Fruit fly (Drosophila melanogaster) whole organism, prepupa: ENCODE measurements around the gene cerv.

Experiments used
- Blimp-1 ChIP-seq: fragments of 200-800 bp; sonication (Bioruptor generic); optimal IDR thresholded peaks from 3 replicates; lab custom pipeline; 2017; ENCODE audit warnings: missing biosample characterization, missing genetic modification characterization, mild to moderate bottlenecking, moderate library complexity, missing genetic modification reagents
- CG10631 ChIP-seq: fragments of 200-800 bp; sonication (Bioruptor generic); optimal IDR thresholded peaks from 2 replicates; lab custom pipeline; 2016; ENCODE audit warnings: missing biosample characterization, missing genetic modification characterization
- CG10669 ChIP-seq: fragments of 200-800 bp; sonication (Bioruptor generic); optimal IDR thresholded peaks from 3 replicates; lab custom pipeline; 2018; ENCODE audit warnings: missing biosample characterization, mild to moderate bottlenecking, missing genetic modification characterization, moderate library complexity
- CG11294 ChIP-seq: fragments of 200-800 bp; sonication (Bioruptor generic); IDR thresholded peaks from 2 replicates; pipeline ENCODE4 v1.3.6; 2022; ENCODE audit warnings: missing biosample characterization, missing genetic modification characterization
- CG11762 ChIP-seq: fragments of 200-800 bp; sonication (Bioruptor generic); optimal IDR thresholded peaks from 3 replicates; lab custom pipeline; 2016; ENCODE audit warnings: missing biosample characterization, missing genetic modification characterization; ENCODE audit not compliant: insufficient read depth
- CG11902 ChIP-seq: fragments of 200-800 bp; sonication (Bioruptor generic); optimal IDR thresholded peaks from 3 replicates; lab custom pipeline; 2016; ENCODE audit warnings: missing biosample characterization, missing genetic modification characterization
- CG15336 ChIP-seq: fragments of 200-800 bp; sonication (Bioruptor generic); IDR thresholded peaks from 2 replicates; pipeline ENCODE4 v1.3.6; 2022; ENCODE audit warnings: missing biosample characterization, missing genetic modification characterization
- CG1621 ChIP-seq: fragments of 200-800 bp; sonication (Bioruptor generic); optimal IDR thresholded peaks from 3 replicates; lab custom pipeline; 2018; ENCODE audit warnings: missing biosample characterization, mild to moderate bottlenecking, missing genetic modification characterization
- CG16779 ChIP-seq: fragments of 200-800 bp; sonication (Bioruptor generic); optimal IDR thresholded peaks from 3 replicates; lab custom pipeline; 2017; ENCODE audit warnings: missing biosample characterization, mild to moderate bottlenecking, missing genetic modification characterization
- CG3032 ChIP-seq: fragments of 200-800 bp; optimal IDR thresholded peaks from 2 replicates; lab custom pipeline; 2019; ENCODE audit warnings: missing biosample characterization, mild to moderate bottlenecking, missing genetic modification characterization, moderate library complexity
- CG31627 ChIP-seq: fragments of 200-800 bp; sonication (Bioruptor generic); optimal IDR thresholded peaks from 3 replicates; lab custom pipeline; 2016; ENCODE audit warnings: missing biosample characterization, missing genetic modification characterization
- CG32006 ChIP-seq: fragments of 200-800 bp; sonication (Bioruptor generic); optimal IDR thresholded peaks from 3 replicates; lab custom pipeline; 2017; ENCODE audit warnings: missing biosample characterization, mild to moderate bottlenecking, missing genetic modification characterization
- CG34406 ChIP-seq: fragments of 200-800 bp; sonication (Bioruptor generic); optimal IDR thresholded peaks from 3 replicates; lab custom pipeline; 2016; ENCODE audit warnings: missing biosample characterization, missing genetic modification characterization
- CG3919 ChIP-seq: fragments of 200-800 bp; sonication (Bioruptor generic); optimal IDR thresholded peaks from 3 replicates; lab custom pipeline; 2016; ENCODE audit warnings: missing biosample characterization, missing genetic modification characterization
- CG6163 ChIP-seq: fragments of 200-800 bp; sonication (Bioruptor generic); IDR thresholded peaks from 3 replicates; pipeline ENCODE4 v1.3.6; 2022; ENCODE audit warnings: missing biosample characterization, missing genetic modification characterization
- CG6276 ChIP-seq: fragments of 200-800 bp; sonication (Bioruptor generic); optimal IDR thresholded peaks from 2 replicates; lab custom pipeline; 2017; ENCODE audit warnings: missing biosample characterization, mild to moderate bottlenecking, missing genetic modification characterization
- CG6792 ChIP-seq: fragments of 200-800 bp; sonication (Bioruptor generic); optimal IDR thresholded peaks from 3 replicates; lab custom pipeline; 2016; ENCODE audit warnings: missing biosample characterization, missing genetic modification characterization
- CG6808 ChIP-seq: fragments of 200-800 bp; sonication (Bioruptor generic); optimal IDR thresholded peaks from 3 replicates; lab custom pipeline; 2017; ENCODE audit warnings: missing biosample characterization, missing genetic modification characterization, mild to moderate bottlenecking, moderate library complexity, missing genetic modification reagents
- CG6854 ChIP-seq: fragments of 200-800 bp; sonication (Bioruptor generic); optimal IDR thresholded peaks from 2 replicates; lab custom pipeline; 2017; ENCODE audit warnings: missing biosample characterization, mild to moderate bottlenecking, missing genetic modification characterization
- CG8319 ChIP-seq: fragments of 200-800 bp; sonication (Bioruptor generic); optimal IDR thresholded peaks from 3 replicates; lab custom pipeline; 2016; ENCODE audit warnings: missing biosample characterization, missing genetic modification characterization
- CG8632 ChIP-seq: fragments of 200-800 bp; sonication (Bioruptor generic); optimal IDR thresholded peaks from 3 replicates; lab custom pipeline; 2016; ENCODE audit warnings: missing biosample characterization, missing genetic modification characterization
- CG9139 ChIP-seq: fragments of 200-800 bp; sonication (Bioruptor generic); optimal IDR thresholded peaks from 3 replicates; lab custom pipeline; 2017; ENCODE audit warnings: missing biosample characterization, mild to moderate bottlenecking, missing genetic modification characterization
- Eip78C ChIP-seq: fragments of 200-800 bp; sonication (Bioruptor generic); peaks from one replicate; lab custom pipeline; 2016; ENCODE audit warnings: missing biosample characterization, missing genetic modification characterization
- Eip93F ChIP-seq: fragments of 200-800 bp; sonication (Bioruptor generic); optimal IDR thresholded peaks from 2 replicates; lab custom pipeline; 2016; ENCODE audit warnings: missing biosample characterization, mild to moderate bottlenecking, missing genetic modification characterization
- Ets96B ChIP-seq: fragments of 200-800 bp; optimal IDR thresholded peaks from 2 replicates; lab custom pipeline; 2019; ENCODE audit warnings: missing biosample characterization, mild to moderate bottlenecking, missing genetic modification characterization, moderate library complexity
- Gug ChIP-seq: fragments of 200-800 bp; sonication (Bioruptor generic); IDR thresholded peaks from 2 replicates; pipeline ENCODE4 v1.3.6; 2022; ENCODE audit warnings: missing biosample characterization, missing genetic modification characterization
- Hr4 ChIP-seq: fragments of 200-800 bp; sonication (Bioruptor generic); optimal IDR thresholded peaks from 3 replicates; lab custom pipeline; 2016; ENCODE audit warnings: missing biosample characterization, missing genetic modification characterization
- OdsH ChIP-seq: fragments of 200-800 bp; sonication (Bioruptor generic); optimal IDR thresholded peaks from 3 replicates; lab custom pipeline; 2016; ENCODE audit warnings: missing biosample characterization, missing genetic modification characterization
- Smox ChIP-seq: fragments of 200-800 bp; sonication (Bioruptor generic); optimal IDR thresholded peaks from 3 replicates; lab custom pipeline; 2016; ENCODE audit warnings: missing biosample characterization, missing genetic modification characterization
- Sox102F ChIP-seq: fragments of 200-800 bp; sonication (Bioruptor generic); optimal IDR thresholded peaks from 2 replicates; lab custom pipeline; 2016; ENCODE audit warnings: missing biosample characterization, mild to moderate bottlenecking, missing genetic modification characterization
- Sox14 ChIP-seq: fragments of 200-800 bp; sonication (Bioruptor generic); optimal IDR thresholded peaks from 3 replicates; lab custom pipeline; 2016; ENCODE audit warnings: missing biosample characterization, missing genetic modification characterization
- Sox15 ChIP-seq: fragments of 200-800 bp; sonication (Bioruptor generic); optimal IDR thresholded peaks from 3 replicates; lab custom pipeline; 2016; ENCODE audit warnings: missing biosample characterization, missing genetic modification characterization
- achi ChIP-seq: fragments of 200-800 bp; sonication (Bioruptor generic); optimal IDR thresholded peaks from 3 replicates; lab custom pipeline; 2016; ENCODE audit warnings: missing biosample characterization, missing genetic modification characterization
- cyc ChIP-seq: fragments of 200-800 bp; sonication (Bioruptor generic); optimal IDR thresholded peaks from 3 replicates; lab custom pipeline; 2016; ENCODE audit warnings: missing biosample characterization, missing genetic modification characterization
- dac ChIP-seq: fragments of 200-800 bp; sonication (Bioruptor generic); optimal IDR thresholded peaks from 2 replicates; lab custom pipeline; 2017; ENCODE audit warnings: missing biosample characterization, mild to moderate bottlenecking, missing genetic modification characterization
- eg ChIP-seq: fragments of 200-800 bp; sonication (Bioruptor generic); IDR thresholded peaks from 3 replicates; pipeline ENCODE4 v1.3.6; 2022; ENCODE audit warnings: missing biosample characterization, missing genetic modification characterization
- esn ChIP-seq: fragments of 200-800 bp; sonication (Bioruptor generic); optimal IDR thresholded peaks from 2 replicates; lab custom pipeline; 2016; ENCODE audit warnings: missing biosample characterization, mild to moderate bottlenecking, missing genetic modification characterization, moderate library complexity
- fd85E ChIP-seq: fragments of 200-800 bp; sonication (Bioruptor generic); optimal IDR thresholded peaks from 3 replicates; lab custom pipeline; 2016; ENCODE audit warnings: missing biosample characterization, missing genetic modification characterization
- fkh ChIP-seq: fragments of 200-800 bp; sonication (Bioruptor generic); optimal IDR thresholded peaks from 3 replicates; lab custom pipeline; 2017; ENCODE audit warnings: missing biosample characterization, mild to moderate bottlenecking, missing genetic modification characterization, moderate library complexity
- lz ChIP-seq: fragments of 200-800 bp; sonication (Bioruptor generic); optimal IDR thresholded peaks from 3 replicates; lab custom pipeline; 2016; ENCODE audit warnings: missing biosample characterization, missing genetic modification characterization
- pdm3 ChIP-seq: fragments of 200-800 bp; sonication (Bioruptor generic); optimal IDR thresholded peaks from 3 replicates; lab custom pipeline; 2016; ENCODE audit warnings: missing biosample characterization, missing genetic modification characterization
- salr ChIP-seq, 2 experiments: fragments of 200-800 bp; sonication (Bioruptor generic); optimal IDR thresholded peaks; 3 replicates each; lab custom pipeline; 2016 to 2018; ENCODE audit warnings: missing biosample characterization in 2 of 2, missing genetic modification characterization in 2 of 2, mild to moderate bottlenecking in 1 of 2
- spab ChIP-seq: fragments of 200-800 bp; sonication (Bioruptor generic); optimal IDR thresholded peaks from 2 replicates; lab custom pipeline; 2017; ENCODE audit warnings: missing biosample characterization, mild to moderate bottlenecking, missing genetic modification characterization, missing genetic modification reagents
- ss ChIP-seq, 2 experiments: fragments of 200-800 bp; sonication (Bioruptor generic); optimal IDR thresholded peaks; 2 replicates in 1 of 2; 3 replicates in 1 of 2; lab custom pipeline; 2017 to 2018; ENCODE audit warnings: mild to moderate bottlenecking in 2 of 2, missing biosample characterization in 2 of 2, missing genetic modification characterization in 2 of 2, moderate library complexity in 1 of 2
- svp ChIP-seq: fragments of 200-800 bp; sonication (Bioruptor generic); peaks from one replicate; lab custom pipeline; 2016; ENCODE audit warnings: missing biosample characterization, missing genetic modification characterization
- topi ChIP-seq: fragments of 200-800 bp; sonication (Bioruptor generic); optimal IDR thresholded peaks from 3 replicates; lab custom pipeline; 2016; ENCODE audit warnings: missing biosample characterization, missing genetic modification characterization
- vri ChIP-seq: fragments of 200-800 bp; sonication (Bioruptor generic); optimal IDR thresholded peaks from 3 replicates; lab custom pipeline; 2016; ENCODE audit warnings: missing biosample characterization, mild to moderate bottlenecking, missing genetic modification characterization

cerv gene

DNA sequence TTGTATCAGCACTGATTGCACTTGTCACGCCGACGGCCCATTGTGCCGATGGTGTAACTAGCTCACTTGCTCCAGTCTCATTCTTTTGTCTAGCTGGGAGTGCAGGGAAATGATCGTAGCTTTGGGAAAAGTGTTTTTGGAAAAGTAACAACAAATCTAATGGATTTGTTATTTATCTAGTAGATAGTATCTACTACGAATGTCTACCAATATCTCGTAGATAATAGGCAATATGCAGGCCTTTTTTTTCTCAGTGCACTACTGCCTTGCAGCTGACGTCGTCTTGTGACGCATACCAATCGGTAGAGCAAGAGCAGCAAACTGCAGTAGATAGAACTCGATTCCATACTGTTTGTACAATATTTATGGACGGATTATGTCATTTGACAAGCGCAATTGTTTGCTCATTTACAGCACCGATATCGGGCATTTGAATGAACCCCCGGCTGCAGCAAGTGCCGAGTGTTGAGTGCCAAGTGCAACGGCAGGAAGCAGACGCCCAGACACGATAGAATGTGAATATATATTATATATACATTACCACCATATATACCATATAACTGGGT, 34.4 kb downstream of the cerv start (continued):
- TF ChIP-seq esn (GFP tag; lab: Kevin White, UChicago): peak; percentile 2
- peak; percentile 80 for TF ChIP-seq CG15336 (GFP tag; lab: Robert Waterston, UW)
- no peak for TF ChIP-seq CG9139
- TF ChIP-seq CG10669: peak; percentile 40
- TF ChIP-seq Sox15 (GFP tag; lab: Kevin White, UChicago): peak; percentile 7
- TF ChIP-seq CG16779 (tag; lab: Kevin White, UChicago): no peak
- TF ChIP-seq CG1621: no peak
- no peak for TF ChIP-seq CG31627 (GFP tag; lab: Kevin White, UChicago)
- TF ChIP-seq Gug (GFP tag; lab: Robert Waterston, UW): peak; percentile 62; the same call in 1 of the 2 replicates
- peak; percentile 11 for TF ChIP-seq CG6808 (GFP tag; lab: Kevin White, UChicago)
- TF ChIP-seq CG8319: peak; percentile 9
- TF ChIP-seq CG8632 (GFP tag; lab: Kevin White, UChicago): peak; percentile 32
- TF ChIP-seq CG6792: peak; percentile 63
- peak; percentile 60 for TF ChIP-seq CG11294 (GFP tag; lab: Robert Waterston, UW)
- peak; percentile 61 for TF ChIP-seq Sox14
- TF ChIP-seq, all 60 proteins: peak for 36

DNA sequence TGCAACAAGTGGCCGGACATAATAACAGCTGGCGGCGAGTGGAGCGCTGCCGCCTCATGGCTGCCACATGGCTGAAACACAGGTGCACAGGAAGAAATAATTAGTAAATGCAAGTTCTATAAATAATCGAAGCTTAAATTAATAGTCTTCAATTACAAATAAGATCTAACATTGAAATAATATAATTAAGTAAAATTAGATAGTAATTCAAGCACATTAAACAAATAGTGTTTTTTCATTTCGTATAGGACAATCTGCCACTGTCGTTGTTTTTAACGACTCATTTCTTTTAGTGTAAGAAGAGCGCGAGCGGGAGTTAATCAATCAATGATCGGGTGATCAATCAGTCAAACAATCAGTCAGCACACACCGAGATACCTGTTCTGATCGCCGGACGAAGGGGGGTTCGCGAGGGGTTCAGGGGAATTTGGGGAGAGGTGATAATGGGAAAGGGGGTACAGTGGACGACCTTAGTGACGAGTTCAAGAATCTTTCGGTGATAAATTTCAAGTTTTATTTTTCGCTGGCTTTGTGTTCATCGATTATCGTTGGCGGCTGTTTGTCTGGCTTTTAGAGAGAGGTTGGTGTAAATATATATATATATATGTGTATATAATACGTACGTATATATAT, 38.0 kb downstream of the cerv start:
- TF ChIP-seq CG31627 (GFP tag; lab: Kevin White, UChicago): no peak
- TF ChIP-seq CG11902 (GFP tag; lab: Kevin White, UChicago): no peak
- TF ChIP-seq CG10631 (GFP tag; lab: Kevin White, UChicago): no peak
- TF ChIP-seq fkh (GFP tag; lab: Kevin White, UChicago): no peak
- TF ChIP-seq Sox102F (GFP tag; lab: Kevin White, UChicago): no peak
- TF ChIP-seq CG9139: no peak
- no peak for TF ChIP-seq salr (GFP tag; optimal IDR thresholded peaks at IDR 0.05; lab: Kevin White, UChicago)
- no peak for TF ChIP-seq ss (GFP tag; optimal IDR thresholded peaks at IDR 0.05; lab: Kevin White, UChicago)
- TF ChIP-seq CG6792: no peak
- peak; percentile 14 for TF ChIP-seq CG3032 (tag; lab: Kevin White, UChicago)
- TF ChIP-seq lz (GFP tag; lab: Kevin White, UChicago): no peak
- no peak for TF ChIP-seq fd85E (GFP tag; lab: Kevin White, UChicago)
- TF ChIP-seq OdsH (GFP tag; lab: Kevin White, UChicago): peak; percentile 1
- TF ChIP-seq pdm3 (GFP tag; lab: Kevin White, UChicago): peak; percentile 25
- TF ChIP-seq CG34406 (GFP tag; lab: Kevin White, UChicago): no peak
- TF ChIP-seq CG16779 (tag; lab: Kevin White, UChicago): no peak
- TF ChIP-seq CG6163 (GFP tag; lab: Robert Waterston, UW): 0 out of 3 replicates have a peak, but pooled peaks have one; percentile 10
- TF ChIP-seq achi: peak; percentile 7
- TF ChIP-seq topi (GFP tag; lab: Kevin White, UChicago): peak; percentile 6
- TF ChIP-seq vri (GFP tag; lab: Kevin White, UChicago): no peak
- TF ChIP-seq svp: peak; percentile 61
- TF ChIP-seq CG32006 (GFP tag; lab: Kevin White, UChicago): no peak
- no peak for TF ChIP-seq spab (GFP tag; lab: Kevin White, UChicago)
- TF ChIP-seq Sox14: no peak
- no peak for TF ChIP-seq Blimp-1 (GFP tag; lab: Kevin White, UChicago)
- 0 out of 3 replicates have a peak, but pooled peaks have one; percentile 15 for TF ChIP-seq eg (GFP tag; lab: Robert Waterston, UW)
- TF ChIP-seq CG6276 (GFP tag; lab: Kevin White, UChicago): no peak
- no peak for TF ChIP-seq CG11762 (GFP tag; lab: Kevin White, UChicago)
- no peak for TF ChIP-seq Ets96B
- TF ChIP-seq CG3919 (GFP tag; lab: Kevin White, UChicago): peak; percentile 18
- no peak for TF ChIP-seq CG6854 (GFP tag; lab: Kevin White, UChicago)
- peak; percentile 13 for TF ChIP-seq CG8632 (GFP tag; lab: Kevin White, UChicago)
- TF ChIP-seq dac (GFP tag; lab: Kevin White, UChicago): no peak
- TF ChIP-seq CG10669: no peak
- TF ChIP-seq CG11294 (GFP tag; lab: Robert Waterston, UW): no peak
- no peak for TF ChIP-seq Hr4 (GFP tag; lab: Kevin White, UChicago)
- no peak for TF ChIP-seq cyc
- TF ChIP-seq Eip78C (GFP tag; lab: Kevin White, UChicago): peak; percentile 76
- no peak for TF ChIP-seq CG8319
- no peak for TF ChIP-seq Eip93F (GFP tag; lab: Kevin White, UChicago)
- peak; percentile 20 for TF ChIP-seq esn (GFP tag; lab: Kevin White, UChicago)
- TF ChIP-seq Smox (GFP tag; lab: Kevin White, UChicago): peak; percentile 25
